Fruit fly (Drosophila melanogaster) whole organism: Measurements from ENCODE around the gene Bfc.

Experiments
- CG8478 ChIP-seq: fragments of >200 bp; optimal IDR thresholded peaks from 2 replicates; lab custom pipeline; 2018; ENCODE audit warnings: inconsistent platforms
- Dll ChIP-seq: fragments of >200 bp; optimal IDR thresholded peaks from 2 replicates; lab custom pipeline; 2017
- EcR ChIP-seq, 2 experiments: fragments of >200 bp; optimal IDR thresholded peaks; 2 replicates each; lab custom pipeline; 2017; ENCODE audit warnings: missing biosample characterization in 2 of 2, missing genetic modification characterization in 2 of 2, missing genetic modification reagents in 2 of 2
- pan ChIP-seq: fragments of >200 bp; optimal IDR thresholded peaks from 2 replicates; lab custom pipeline; 2017
- psq ChIP-seq: fragments of >200 bp; optimal IDR thresholded peaks from 2 replicates; lab custom pipeline; 2017
- usp ChIP-seq: fragments of >200 bp; optimal IDR thresholded peaks from 2 replicates; lab custom pipeline; 2017; ENCODE audit warnings: missing biosample characterization, missing genetic modification characterization, mixed read lengths

Gene Bfc

DNA sequence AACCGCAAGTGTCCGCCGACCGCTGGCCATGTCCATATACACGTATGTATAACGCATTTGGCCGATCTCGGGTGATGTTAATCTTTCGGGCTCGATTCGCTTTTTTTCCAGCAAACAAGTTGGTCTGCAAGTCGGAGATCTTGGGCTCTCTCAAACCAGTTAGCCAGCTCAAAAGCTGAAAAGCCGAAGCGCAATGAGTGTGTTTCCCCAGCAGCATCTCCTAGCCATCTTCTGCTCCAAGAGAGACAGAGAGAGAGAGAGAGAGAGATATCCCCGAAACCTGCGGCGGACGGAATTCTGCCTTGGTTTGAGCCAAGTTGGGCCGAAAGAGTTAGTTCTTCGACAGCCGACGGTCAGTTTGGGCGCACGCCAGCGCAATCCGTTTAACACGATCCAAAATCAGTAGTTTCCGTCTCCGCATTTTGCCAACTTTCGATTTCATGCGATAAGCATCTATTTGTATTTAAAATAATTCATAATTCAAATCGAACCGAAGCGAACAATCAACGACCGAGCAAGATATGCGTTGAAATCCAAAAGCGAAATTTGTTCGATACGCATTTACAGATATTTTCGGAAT, 15.0 kb downstream of the Bfc start:
- TF ChIP-seq psq (lab: Kevin White, UChicago) (no peak), pan (no peak), EcR (GFP tag; optimal IDR thresholded peaks at IDR 0.05; lab: Kevin White, UChicago) (no peak), CG8478 (lab: Kevin White, UChicago) (no peak), Dll (lab: Kevin White, UChicago) (no peak), usp (GFP tag; lab: Kevin White, UChicago) (no peak)

DNA sequence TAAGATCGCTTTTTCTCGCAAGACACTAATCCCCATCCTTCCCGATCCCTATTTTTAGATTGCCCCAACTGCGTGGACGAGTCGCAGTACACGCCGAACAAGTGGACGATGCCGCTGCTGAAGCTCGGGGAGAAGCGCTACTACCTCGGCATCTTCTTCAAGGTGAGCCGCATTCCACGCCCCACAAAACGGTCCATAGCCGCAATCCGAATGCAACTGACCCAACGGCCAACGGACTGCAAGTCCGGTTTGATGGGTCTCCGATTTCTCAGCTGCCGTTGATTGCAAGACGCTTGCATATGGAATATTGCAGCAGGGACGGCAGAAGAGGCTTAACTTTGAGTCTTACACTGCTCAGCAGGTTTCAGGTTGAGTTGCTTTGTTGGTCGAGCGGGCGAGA, 18.5 kb downstream of the Bfc start:
- TF ChIP-seq CG8478 (lab: Kevin White, UChicago) (no peak), Dll (lab: Kevin White, UChicago) (no peak), EcR (GFP tag; optimal IDR thresholded peaks at IDR 0.05; lab: Kevin White, UChicago) (no peak), psq (lab: Kevin White, UChicago) (no peak), pan (no peak), usp (GFP tag; lab: Kevin White, UChicago) (no peak)

DNA sequence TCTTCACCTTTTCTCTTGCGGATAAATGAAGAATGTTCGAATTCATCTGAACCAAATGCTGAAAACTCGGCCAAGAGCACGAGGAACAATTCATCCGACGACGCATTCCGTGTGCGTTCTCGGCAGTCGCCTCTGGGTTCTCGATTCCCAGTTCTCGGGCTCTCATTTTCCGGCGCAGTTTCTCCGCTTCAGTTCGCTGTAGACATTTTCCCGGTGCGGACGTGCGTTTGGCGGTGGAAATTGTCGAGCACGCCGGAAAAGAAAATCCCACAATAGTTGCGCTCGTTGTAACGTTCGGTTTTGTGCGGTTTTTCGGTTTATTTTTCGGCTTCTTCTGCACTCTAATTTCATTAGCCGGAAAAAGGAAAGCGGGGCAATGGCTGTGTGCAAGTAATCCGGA, 25.3 kb downstream of the Bfc start, which contains the start of gene CG32333:
TSS of gene CG32333 (plus strand) at position 190 of the 400 bp plus-strand sequence.
- no peak for TF ChIP-seq usp (GFP tag; lab: Kevin White, UChicago)
- TF ChIP-seq CG8478 (lab: Kevin White, UChicago), result no peak
- no peak for TF ChIP-seq Dll (lab: Kevin White, UChicago)
- no peak for TF ChIP-seq pan
- TF ChIP-seq EcR (GFP tag; optimal IDR thresholded peaks at IDR 0.05; lab: Kevin White, UChicago), result no peak
- TF ChIP-seq psq (lab: Kevin White, UChicago), result no peak

dm6 chr3L:1277937-1278336, 27.4 kb downstream of the Bfc start:
- TF ChIP-seq usp (GFP tag; lab: Kevin White, UChicago) (no peak), Dll (lab: Kevin White, UChicago) (no peak), psq (lab: Kevin White, UChicago) (no peak), CG8478 (lab: Kevin White, UChicago) (no peak), EcR (GFP tag; optimal IDR thresholded peaks at IDR 0.05; lab: Kevin White, UChicago) (no peak), pan (no peak)

DNA sequence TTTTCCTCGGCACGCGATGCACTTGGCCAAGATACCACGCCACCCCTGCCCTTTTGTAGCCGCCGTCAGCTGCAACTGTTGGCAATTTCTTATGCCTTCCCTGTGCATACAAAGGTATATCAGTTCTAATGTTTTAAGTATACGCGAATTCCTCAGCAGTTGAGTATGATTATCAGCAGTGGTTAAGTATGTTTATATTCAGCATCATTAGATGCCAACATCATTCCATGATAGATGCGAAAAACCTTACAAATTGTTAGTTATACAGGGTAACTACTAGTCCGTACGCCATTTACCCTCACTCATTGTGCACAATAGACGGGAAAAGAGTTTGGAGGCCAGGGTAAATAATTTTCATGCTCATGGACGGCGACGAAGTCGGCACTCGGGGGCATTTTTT, 29.2 kb downstream of the Bfc start:
- TF ChIP-seq psq (lab: Kevin White, UChicago), result no peak
- no peak for TF ChIP-seq pan
- no peak for TF ChIP-seq CG8478 (lab: Kevin White, UChicago)
- TF ChIP-seq usp (GFP tag; lab: Kevin White, UChicago), result no peak
- TF ChIP-seq EcR (GFP tag; optimal IDR thresholded peaks at IDR 0.05; lab: Kevin White, UChicago), result no peak
- no peak for TF ChIP-seq Dll (lab: Kevin White, UChicago)

- TF ChIP-seq usp (GFP tag; lab: Kevin White, UChicago) (no peak), EcR (GFP tag; optimal IDR thresholded peaks at IDR 0.05; lab: Kevin White, UChicago) (no peak), Dll (lab: Kevin White, UChicago) (no peak), CG8478 (lab: Kevin White, UChicago) (no peak), pan (no peak)
Observed at dm6 chr3L:1280890-1281622, 30.6 kb downstream of the Bfc start.

DNA sequence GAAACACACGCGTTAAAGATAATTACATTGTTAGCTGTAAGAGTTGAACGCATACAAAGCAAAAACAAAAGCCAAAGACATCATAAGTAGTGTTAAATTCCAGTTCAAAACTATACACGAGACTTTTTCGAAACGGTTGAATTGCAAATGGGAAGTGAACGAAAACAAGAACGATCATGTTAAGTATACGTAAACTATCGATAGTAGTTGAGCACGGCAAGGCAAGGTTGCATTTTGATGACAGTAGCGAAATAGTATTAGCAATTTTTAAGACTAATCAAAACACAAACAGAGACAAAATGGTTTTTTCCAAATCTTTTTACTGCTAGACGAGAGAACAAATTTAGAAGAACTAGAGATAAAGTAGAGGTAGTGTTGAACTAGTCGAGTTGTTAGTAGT, 44.3 kb downstream of the Bfc start:
- no peak for TF ChIP-seq pan
- TF ChIP-seq usp (GFP tag; lab: Kevin White, UChicago), result no peak
- no peak for TF ChIP-seq psq (lab: Kevin White, UChicago)
- no peak for TF ChIP-seq CG8478 (lab: Kevin White, UChicago)
- TF ChIP-seq EcR (GFP tag; optimal IDR thresholded peaks at IDR 0.05; lab: Kevin White, UChicago), result no peak
- no peak for TF ChIP-seq Dll (lab: Kevin White, UChicago)

- TF ChIP-seq Dll (lab: Kevin White, UChicago), result no peak
- TF ChIP-seq EcR (GFP tag; optimal IDR thresholded peaks at IDR 0.05; lab: Kevin White, UChicago), result no peak
- no peak for TF ChIP-seq pan
- no peak for TF ChIP-seq usp (GFP tag; lab: Kevin White, UChicago)
- no peak for TF ChIP-seq psq (lab: Kevin White, UChicago)
- TF ChIP-seq CG8478 (lab: Kevin White, UChicago), result no peak
Observed at dm6 chr3L:1295693-1296092, 45.2 kb downstream of the Bfc start, which contains the start of gene Rabex-5. Gene Rabex-5 (plus strand): TSS chr3L:1295913.

dm6 chr3L:1298509-1298908, 48.0 kb downstream of the Bfc start, which contains the start of gene scf:
Gene scf (plus strand): TSS chr3L:1298672.
- TF ChIP-seq EcR (GFP tag; optimal IDR thresholded peaks at IDR 0.05; lab: Kevin White, UChicago) (no peak), pan (no peak), usp (GFP tag; lab: Kevin White, UChicago) (no peak), CG8478 (lab: Kevin White, UChicago) (no peak), psq (lab: Kevin White, UChicago) (no peak), Dll (lab: Kevin White, UChicago) (no peak)

dm6 chr3L:1300076-1300635, 49.7 kb downstream of the Bfc start:
- TF ChIP-seq usp (GFP tag; lab: Kevin White, UChicago), result no peak
- no peak for TF ChIP-seq CG8478 (lab: Kevin White, UChicago)
- TF ChIP-seq pan, result no peak
- no peak for TF ChIP-seq EcR (GFP tag; optimal IDR thresholded peaks at IDR 0.05; lab: Kevin White, UChicago)
- TF ChIP-seq Dll (lab: Kevin White, UChicago), result no peak
- TF ChIP-seq psq (lab: Kevin White, UChicago), result no peak
